Worm (Caenorhabditis elegans) whole organism, mixed stage, embryonic: ENCODE results near the gene hrg-6.

ENCODE experiments used
- M03D4.4 ChIP-seq: sonication (generic microtip); optimal IDR thresholded peaks from 2 replicates; lab custom pipeline; 2017; ENCODE audit warnings: mild to moderate bottlenecking, missing genetic modification characterization, missing compliant biosample characterization
- blmp-1 ChIP-seq: fragments of 150-350 bp; optimal IDR thresholded peaks from 2 replicates; lab custom pipeline; 2014; ENCODE audit warnings: missing biosample characterization, missing genetic modification characterization
- ceh-39 ChIP-seq: fragments of 150-350 bp; optimal IDR thresholded peaks from 2 replicates; lab custom pipeline; 2014; ENCODE audit warnings: missing biosample characterization, missing genetic modification characterization
- ceh-83 ChIP-seq: fragments of 200-800 bp; sonication (Bioruptor generic); optimal IDR thresholded peaks from 2 replicates; lab custom pipeline; 2018; ENCODE audit warnings: mild to moderate bottlenecking, missing genetic modification characterization, missing compliant biosample characterization
- ces-1 ChIP-seq: fragments of 150-350 bp; optimal IDR thresholded peaks from 2 replicates; lab custom pipeline; 2014; ENCODE audit warnings: missing biosample characterization, missing genetic modification reagents, missing genetic modification characterization
- cnd-1 ChIP-seq: fragments of 200-800 bp; sonication (Bioruptor generic); optimal IDR thresholded peaks from 2 replicates; lab custom pipeline; 2018; ENCODE audit warnings: mild to moderate bottlenecking, missing genetic modification characterization, missing compliant biosample characterization
- drap-1 ChIP-seq: fragments of 200-800 bp; sonication (Bioruptor generic); optimal IDR thresholded peaks from 3 replicates; lab custom pipeline; 2018; ENCODE audit warnings: mild to moderate bottlenecking, missing genetic modification characterization, missing compliant biosample characterization
- elt-1 ChIP-seq: sonication (generic microtip); optimal IDR thresholded peaks from 2 replicates; lab custom pipeline; 2017; ENCODE audit warnings: missing genetic modification characterization, mild to moderate bottlenecking, missing compliant biosample characterization, antibody characterized with exemption, moderate library complexity, borderline replicate concordance; ENCODE audit not compliant: insufficient read depth
- elt-3 ChIP-seq: fragments of 150-350 bp; optimal IDR thresholded peaks from 2 replicates; lab custom pipeline; 2014; ENCODE audit warnings: missing biosample characterization, missing genetic modification characterization
- ham-2 ChIP-seq: fragments of 200-800 bp; sonication (Bioruptor generic); optimal IDR thresholded peaks from 2 replicates; lab custom pipeline; 2018; ENCODE audit warnings: mild to moderate bottlenecking, missing genetic modification characterization, missing compliant biosample characterization
- hlh-1 ChIP-seq: fragments of 150-350 bp; optimal IDR thresholded peaks from 2 replicates; lab custom pipeline; 2014; ENCODE audit warnings: missing biosample characterization, missing genetic modification reagents, missing genetic modification characterization
- lin-13 ChIP-seq: fragments of 150-350 bp; optimal IDR thresholded peaks from 2 replicates; lab custom pipeline; 2014; ENCODE audit warnings: missing biosample characterization, missing genetic modification characterization
- lsy-2 ChIP-seq: fragments of 150-350 bp; optimal IDR thresholded peaks from 2 replicates; lab custom pipeline; 2014; ENCODE audit warnings: missing biosample characterization, missing genetic modification characterization
- mep-1 ChIP-seq: fragments of 150-350 bp; optimal IDR thresholded peaks from 2 replicates; lab custom pipeline; 2017; ENCODE audit warnings: missing biosample characterization, missing genetic modification reagents, missing genetic modification characterization, inconsistent platforms
- mls-2 ChIP-seq: sonication (generic microtip); optimal IDR thresholded peaks from 2 replicates; lab custom pipeline; 2016; ENCODE audit warnings: mild to moderate bottlenecking, missing genetic modification characterization, moderate library complexity, missing compliant biosample characterization
- nhr-12 ChIP-seq: fragments of 150-350 bp; optimal IDR thresholded peaks from 2 replicates; lab custom pipeline; 2014; ENCODE audit warnings: missing biosample characterization, missing genetic modification characterization
- nhr-2 ChIP-seq: fragments of 150-350 bp; optimal IDR thresholded peaks from 2 replicates; lab custom pipeline; 2014; ENCODE audit warnings: missing biosample characterization, missing genetic modification characterization
- nhr-237 ChIP-seq: fragments of 150-350 bp; optimal IDR thresholded peaks from 2 replicates; lab custom pipeline; 2014; ENCODE audit warnings: missing biosample characterization, missing genetic modification characterization
- nhr-76 ChIP-seq: sonication (generic microtip); optimal IDR thresholded peaks from 2 replicates; lab custom pipeline; 2017; ENCODE audit warnings: missing biosample characterization, missing genetic modification characterization
- pha-4 ChIP-seq: fragments of 150-350 bp; optimal IDR thresholded peaks from 2 replicates; lab custom pipeline; 2018; ENCODE audit warnings: missing biosample characterization, missing genetic modification reagents, missing genetic modification characterization
- sem-2 ChIP-seq: fragments of 200-800 bp; sonication (Bioruptor generic); optimal IDR thresholded peaks from 2 replicates; lab custom pipeline; 2018; ENCODE audit warnings: mild to moderate bottlenecking, missing genetic modification characterization, missing compliant biosample characterization
- sptf-1 ChIP-seq: sonication (generic microtip); optimal IDR thresholded peaks from 2 replicates; lab custom pipeline; 2017; ENCODE audit warnings: mild to moderate bottlenecking, missing genetic modification characterization, moderate library complexity, missing compliant biosample characterization
- tbx-8 ChIP-seq: fragments of 200-800 bp; sonication (Bioruptor generic); optimal IDR thresholded peaks from 2 replicates; lab custom pipeline; 2018; ENCODE audit warnings: mild to moderate bottlenecking, missing genetic modification characterization, moderate library complexity, missing compliant biosample characterization
- unc-120 ChIP-seq: sonication (generic microtip); optimal IDR thresholded peaks from 2 replicates; lab custom pipeline; 2017; ENCODE audit warnings: missing genetic modification characterization, missing compliant biosample characterization; ENCODE audit not compliant: poor library complexity, severe bottlenecking
- unc-62 ChIP-seq: fragments of 150-350 bp; optimal IDR thresholded peaks from 2 replicates; lab custom pipeline; 2014; ENCODE audit warnings: missing biosample characterization, missing genetic modification reagents, missing genetic modification characterization
- ztf-11 ChIP-seq: fragments of 150-350 bp; optimal IDR thresholded peaks from 2 replicates; lab custom pipeline; 2014; ENCODE audit warnings: missing biosample characterization, missing genetic modification characterization

hrg-6 gene

DNA sequence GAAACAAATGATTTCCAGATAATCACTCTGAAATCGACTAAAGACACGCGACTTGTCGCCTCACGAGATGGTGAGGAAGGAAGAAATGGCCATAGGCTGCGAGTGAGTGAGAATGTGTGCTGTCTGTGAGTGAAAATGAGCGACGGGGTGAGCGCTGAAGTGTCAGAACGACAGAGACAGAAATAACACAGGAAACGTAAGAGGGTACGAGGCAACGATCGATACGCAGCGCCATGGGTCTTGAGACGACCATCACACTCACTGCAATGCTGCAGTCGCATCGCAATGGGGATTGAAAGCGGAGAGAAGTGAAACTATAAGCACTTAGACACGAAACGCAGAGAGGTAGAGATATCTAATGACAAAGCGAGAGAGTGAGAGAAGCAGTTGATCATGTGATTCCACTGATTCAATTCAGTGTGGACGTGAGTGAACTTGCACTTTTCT, 50.4 kb downstream of the hrg-6 start:
- no peak for TF ChIP-seq elt-1
- TF ChIP-seq sem-2 (GFP tag; lab: Kevin White, UChicago): no peak
- peak; percentile 5 for TF ChIP-seq cnd-1
- peak; percentile 90 for TF ChIP-seq unc-62 (GFP tag; lab: Kevin White, UChicago)
- no peak for TF ChIP-seq nhr-12
- TF ChIP-seq mep-1 (tag; lab: Kevin White, UChicago): peak; percentile 82
- TF ChIP-seq hlh-1 (tag; lab: Kevin White, UChicago): peak; percentile 46
- peak; percentile 60 for TF ChIP-seq mls-2 (tag; lab: Kevin White, UChicago)
- peak; percentile 37 for TF ChIP-seq lin-13 (tag; lab: Kevin White, UChicago)
- peak; percentile 67 for TF ChIP-seq unc-120 (tag; lab: Kevin White, UChicago)
- TF ChIP-seq ces-1 (GFP tag; lab: Kevin White, UChicago): peak; percentile 95
- TF ChIP-seq nhr-2: no peak
- TF ChIP-seq ceh-83 (GFP tag; lab: Kevin White, UChicago): no peak
- TF ChIP-seq M03D4.4 (tag; lab: Kevin White, UChicago): peak; percentile 32
- TF ChIP-seq ztf-11 (tag; lab: Kevin White, UChicago): peak; percentile 69
- peak; percentile 88 for TF ChIP-seq nhr-237 (tag; lab: Kevin White, UChicago)
- TF ChIP-seq tbx-8 (GFP tag; lab: Kevin White, UChicago): no peak
- peak; percentile 85 for TF ChIP-seq ham-2 (GFP tag; lab: Kevin White, UChicago)
- TF ChIP-seq drap-1 (GFP tag; lab: Kevin White, UChicago): peak; percentile 72
- peak; percentile 83 for TF ChIP-seq pha-4
- no peak for TF ChIP-seq nhr-76 (tag; lab: Kevin White, UChicago)
- peak; percentile 54 for TF ChIP-seq blmp-1 (tag; lab: Kevin White, UChicago)
- TF ChIP-seq lsy-2 (tag; lab: Kevin White, UChicago): peak; percentile 81
- peak; percentile 56 for TF ChIP-seq sptf-1 (tag; lab: Kevin White, UChicago)
- peak; percentile 13 for TF ChIP-seq elt-3 (tag; lab: Kevin White, UChicago)
- TF ChIP-seq ceh-39 (tag; lab: Kevin White, UChicago): no peak
